Fruit fly (Drosophila melanogaster) whole organism, embryonic: ENCODE measurements around the gene Etfb.

Experiments
- Atf3 ChIP-seq: fragments of 200-800 bp; sonication (Bioruptor generic); optimal IDR thresholded peaks from 3 replicates; lab custom pipeline; 2016; ENCODE audit warnings: missing biosample characterization, missing genetic modification characterization
- Blimp-1 ChIP-seq: fragments of 200-800 bp; sonication (Bioruptor generic); optimal IDR thresholded peaks from 3 replicates; lab custom pipeline; 2018; ENCODE audit warnings: missing biosample characterization, missing genetic modification characterization, mild to moderate bottlenecking, moderate library complexity, missing genetic modification reagents
- C15 ChIP-seq: fragments of 200-800 bp; sonication (Bioruptor generic); IDR thresholded peaks from 3 replicates; pipeline ENCODE4 v1.3.6; 2022; ENCODE audit warnings: missing biosample characterization, missing genetic modification characterization
- CG10979 ChIP-seq: fragments of 200-800 bp; sonication (Bioruptor generic); optimal IDR thresholded peaks from 2 replicates; lab custom pipeline; 2018; ENCODE audit warnings: missing biosample characterization, mild to moderate bottlenecking, missing genetic modification characterization, moderate library complexity
- CG11247 ChIP-seq: fragments of 200-800 bp; sonication (Bioruptor generic); IDR thresholded peaks from 2 replicates; pipeline ENCODE4 v1.3.6; 2022; ENCODE audit warnings: missing biosample characterization, missing genetic modification characterization
- CG11504 ChIP-seq: fragments of 200-800 bp; sonication (Bioruptor generic); optimal IDR thresholded peaks from 3 replicates; lab custom pipeline; 2019; ENCODE audit warnings: missing biosample characterization, mild to moderate bottlenecking, missing genetic modification characterization, moderate library complexity
- CG14014 ChIP-seq: fragments of 200-800 bp; sonication (Bioruptor generic); IDR thresholded peaks from 2 replicates; pipeline ENCODE4 v1.3.6; 2022; ENCODE audit warnings: missing biosample characterization, missing genetic modification characterization
- CG14441 ChIP-seq: fragments of 200-800 bp; sonication (Bioruptor generic); IDR thresholded peaks from 2 replicates; pipeline ENCODE4 v1.3.6; 2022; ENCODE audit warnings: missing biosample characterization, missing genetic modification characterization
- CG16813 ChIP-seq: fragments of 200-800 bp; sonication (Bioruptor generic); IDR thresholded peaks from 3 replicates; pipeline ENCODE4 v1.3.6; 2022; ENCODE audit warnings: missing biosample characterization, missing genetic modification characterization; ENCODE audit not compliant: partially characterized antibody
- CG16863 ChIP-seq: fragments of 200-800 bp; sonication (Bioruptor generic); optimal IDR thresholded peaks from 3 replicates; lab custom pipeline; 2016; ENCODE audit warnings: missing biosample characterization, missing genetic modification characterization
- CG17385 ChIP-seq: fragments of 200-800 bp; sonication (Bioruptor generic); optimal IDR thresholded peaks from 3 replicates; lab custom pipeline; 2018; ENCODE audit warnings: missing biosample characterization, mild to moderate bottlenecking, missing genetic modification characterization
- CG17802 ChIP-seq: fragments of 200-800 bp; sonication (Bioruptor generic); optimal IDR thresholded peaks from 2 replicates; lab custom pipeline; 2018; ENCODE audit warnings: missing biosample characterization, mild to moderate bottlenecking, missing genetic modification characterization, moderate library complexity
- CG18599 ChIP-seq: fragments of 200-800 bp; sonication (Bioruptor generic); optimal IDR thresholded peaks from 3 replicates; lab custom pipeline; 2017; ENCODE audit warnings: missing biosample characterization, missing genetic modification characterization, mild to moderate bottlenecking, moderate library complexity, missing genetic modification reagents
- CG31224 ChIP-seq: fragments of 200-800 bp; sonication (Bioruptor generic); IDR thresholded peaks from 2 replicates; pipeline ENCODE4 v1.3.6; 2022; ENCODE audit warnings: missing biosample characterization, missing genetic modification characterization
- CG3281 ChIP-seq: fragments of 200-800 bp; sonication (Bioruptor generic); optimal IDR thresholded peaks from 3 replicates; lab custom pipeline; 2017; ENCODE audit warnings: missing biosample characterization, mild to moderate bottlenecking, missing genetic modification characterization
- CG43689 ChIP-seq: fragments of 200-800 bp; sonication (Bioruptor generic); IDR thresholded peaks from 2 replicates; pipeline ENCODE4 v1.3.6; 2022; ENCODE audit warnings: missing biosample characterization, missing genetic modification characterization
- CG4820 ChIP-seq: fragments of 200-800 bp; sonication (Bioruptor generic); optimal IDR thresholded peaks from 3 replicates; lab custom pipeline; 2016; ENCODE audit warnings: missing biosample characterization, missing genetic modification characterization
- CG6689 ChIP-seq: fragments of 200-800 bp; sonication (Bioruptor generic); IDR thresholded peaks from 2 replicates; pipeline ENCODE4 v1.3.6; 2022; ENCODE audit warnings: missing biosample characterization, missing genetic modification characterization
- CG9727 ChIP-seq: fragments of 200-800 bp; sonication (Bioruptor generic); optimal IDR thresholded peaks from 3 replicates; lab custom pipeline; 2017; ENCODE audit warnings: missing biosample characterization, mild to moderate bottlenecking, missing genetic modification characterization
- Drgx ChIP-seq: fragments of 200-800 bp; sonication (Bioruptor generic); IDR thresholded peaks from 2 replicates; pipeline ENCODE4 v1.3.6; 2022; ENCODE audit warnings: missing biosample characterization, missing genetic modification characterization
- Ets97D ChIP-seq: fragments of 200-800 bp; sonication (Bioruptor generic); optimal IDR thresholded peaks from 3 replicates; lab custom pipeline; 2016; ENCODE audit warnings: missing biosample characterization, missing genetic modification characterization
- Fer1 ChIP-seq: fragments of 200-800 bp; sonication (Bioruptor generic); optimal IDR thresholded peaks from 2 replicates; lab custom pipeline; 2017; ENCODE audit warnings: missing biosample characterization, mild to moderate bottlenecking, missing genetic modification characterization
- H2.0 ChIP-seq: fragments of 200-800 bp; sonication (Bioruptor generic); IDR thresholded peaks from 2 replicates; pipeline ENCODE4 v1.3.6; 2022; ENCODE audit warnings: missing biosample characterization, missing genetic modification characterization
- Hr3 ChIP-seq: fragments of 200-800 bp; sonication (Bioruptor generic); optimal IDR thresholded peaks from 3 replicates; lab custom pipeline; 2016; ENCODE audit warnings: missing biosample characterization, missing genetic modification characterization
- Hsf ChIP-seq: fragments of 200-800 bp; sonication (Bioruptor generic); optimal IDR thresholded peaks from 3 replicates; lab custom pipeline; 2016; ENCODE audit warnings: missing biosample characterization, missing genetic modification characterization
- Oaz ChIP-seq: fragments of 200-800 bp; sonication (Bioruptor generic); IDR thresholded peaks from 2 replicates; pipeline ENCODE4 v1.3.6; 2022; ENCODE audit warnings: missing biosample characterization, missing genetic modification characterization
- Oli ChIP-seq: fragments of 200-800 bp; sonication (Bioruptor generic); optimal IDR thresholded peaks from 2 replicates; lab custom pipeline; 2018; ENCODE audit warnings: missing biosample characterization, mild to moderate bottlenecking, missing genetic modification characterization, moderate library complexity
- Rx ChIP-seq: fragments of 200-800 bp; sonication (Bioruptor generic); IDR thresholded peaks from 2 replicates; pipeline ENCODE4 v1.3.6; 2022; ENCODE audit warnings: missing biosample characterization, missing genetic modification characterization
- Xrp1 ChIP-seq: fragments of 200-800 bp; sonication (Bioruptor generic); IDR thresholded peaks from 2 replicates; pipeline ENCODE4 v1.3.6; 2022; ENCODE audit warnings: missing biosample characterization, missing genetic modification characterization
- ash1 ChIP-seq: fragments of 200-800 bp; sonication (Bioruptor generic); optimal IDR thresholded peaks from 2 replicates; lab custom pipeline; 2018; ENCODE audit warnings: missing biosample characterization, mild to moderate bottlenecking, missing genetic modification characterization
- dmrt11E ChIP-seq: fragments of 200-800 bp; sonication (Bioruptor generic); optimal IDR thresholded peaks from 3 replicates; lab custom pipeline; 2018; ENCODE audit warnings: missing biosample characterization, mild to moderate bottlenecking, missing genetic modification characterization, moderate library complexity
- dmrt99B ChIP-seq: fragments of 200-800 bp; sonication (Bioruptor generic); optimal IDR thresholded peaks from 2 replicates; lab custom pipeline; 2018; ENCODE audit warnings: missing biosample characterization, mild to moderate bottlenecking, missing genetic modification characterization, moderate library complexity
- esg ChIP-seq: fragments of 200-800 bp; sonication (Bioruptor generic); conservative IDR thresholded peaks from 2 replicates; pipeline ENCODE4 v1.3.6; 2022; ENCODE audit warnings: missing biosample characterization, missing genetic modification characterization
- ewg ChIP-seq: fragments of 200-800 bp; sonication (Bioruptor generic); optimal IDR thresholded peaks from 3 replicates; lab custom pipeline; 2017; ENCODE audit warnings: mild to moderate bottlenecking, missing biosample characterization, missing genetic modification reagents, missing genetic modification characterization
- grau ChIP-seq: fragments of 200-800 bp; optimal IDR thresholded peaks from 3 replicates; lab custom pipeline; 2019; ENCODE audit warnings: missing biosample characterization, mild to moderate bottlenecking, missing genetic modification characterization, moderate library complexity
- h ChIP-seq: fragments of >200 bp; optimal IDR thresholded peaks from 2 replicates; lab custom pipeline; 2017
- hkb ChIP-seq, 2 experiments: fragments of 200-800 bp in 1 of 2; fragments of >200 bp in 1 of 2; sonication (Bioruptor generic) in 1 of 2; IDR thresholded peaks in 1 of 2; optimal IDR thresholded peaks in 1 of 2; 2 replicates each; pipeline versions ENCODE4 v1.3.6 to Lab custom; 2017 to 2022; ENCODE audit warnings: missing biosample characterization in 1 of 2, missing genetic modification characterization in 1 of 2
- hth ChIP-seq: fragments of >200 bp; optimal IDR thresholded peaks from 2 replicates; lab custom pipeline; 2017; ENCODE audit warnings: inconsistent platforms
- lilli ChIP-seq: fragments of 200-800 bp; sonication (Bioruptor generic); optimal IDR thresholded peaks from 3 replicates; lab custom pipeline; 2016; ENCODE audit warnings: missing biosample characterization, missing genetic modification characterization
- mam ChIP-seq: fragments of 200-800 bp; sonication (Bioruptor generic); optimal IDR thresholded peaks from 3 replicates; lab custom pipeline; 2016; ENCODE audit warnings: missing biosample characterization, missing genetic modification characterization
- onecut ChIP-seq: fragments of 200-800 bp; sonication (Bioruptor generic); IDR thresholded peaks from 2 replicates; pipeline ENCODE4 v1.3.6; 2022; ENCODE audit warnings: missing biosample characterization, missing genetic modification characterization
- otp ChIP-seq: fragments of 200-800 bp; sonication (Bioruptor generic); IDR thresholded peaks from 3 replicates; pipeline ENCODE4, ENCODE4 v1.3.6; 2022; ENCODE audit warnings: missing biosample characterization, missing genetic modification characterization
- phol ChIP-seq: fragments of 200-800 bp; sonication (Bioruptor generic); optimal IDR thresholded peaks from 3 replicates; lab custom pipeline; 2018; ENCODE audit warnings: missing biosample characterization, mild to moderate bottlenecking, missing genetic modification characterization, moderate library complexity
- sens-2 ChIP-seq: fragments of 200-800 bp; sonication (Bioruptor generic); IDR thresholded peaks from 2 replicates; pipeline ENCODE4 v1.3.6; 2022; ENCODE audit warnings: missing biosample characterization, missing genetic modification characterization
- so ChIP-seq: fragments of 200-800 bp; sonication (Bioruptor generic); IDR thresholded peaks from 3 replicates; pipeline ENCODE4 v1.3.6; 2022; ENCODE audit warnings: missing biosample characterization, missing genetic modification characterization
- sob ChIP-seq: fragments of 200-800 bp; sonication (Bioruptor generic); IDR thresholded peaks from 2 replicates; pipeline ENCODE4 v1.3.6; 2022; ENCODE audit warnings: missing biosample characterization, missing genetic modification characterization
- tgo ChIP-seq: fragments of 200-800 bp; sonication (Bioruptor generic); IDR thresholded peaks from 3 replicates; pipeline ENCODE4 v1.3.6; 2022; ENCODE audit warnings: missing biosample characterization, missing genetic modification characterization
- tin ChIP-seq: fragments of 200-800 bp; sonication (Bioruptor generic); optimal IDR thresholded peaks from 3 replicates; lab custom pipeline; 2016; ENCODE audit warnings: missing biosample characterization, missing genetic modification characterization
- tio ChIP-seq: fragments of 200-800 bp; sonication (Bioruptor generic); optimal IDR thresholded peaks from 2 replicates; lab custom pipeline; 2017; ENCODE audit warnings: missing biosample characterization, missing genetic modification characterization, inconsistent platforms
- vvl ChIP-seq: fragments of 200-800 bp; sonication (Bioruptor generic); IDR thresholded peaks from 2 replicates; pipeline ENCODE4 v1.3.6; 2022; ENCODE audit warnings: missing biosample characterization, missing genetic modification characterization
- yki ChIP-seq: fragments of >200 bp; optimal IDR thresholded peaks from 3 replicates; lab custom pipeline; 2018

Gene Etfb

DNA sequence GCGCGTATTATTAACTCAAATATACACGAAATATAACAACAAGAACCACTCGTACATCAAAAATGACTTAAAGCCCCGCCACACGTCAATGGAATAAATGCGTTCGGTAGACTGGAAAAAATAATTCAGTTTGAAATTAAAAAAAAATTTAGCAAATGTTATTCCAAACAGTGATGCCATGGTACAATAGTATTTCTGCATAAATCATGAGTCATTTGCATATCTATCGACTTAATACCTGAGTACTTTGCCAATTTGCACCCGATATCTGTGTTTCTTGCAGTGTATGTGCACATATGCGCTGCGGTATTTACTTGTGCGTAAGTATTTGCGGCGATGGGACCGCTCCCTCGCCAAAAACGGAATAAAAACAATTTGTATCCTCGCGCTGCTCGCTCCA lies 39.6 kb downstream of the Etfb start (continued):
- TF ChIP-seq so (GFP tag; lab: Robert Waterston, UW), result peak; percentile 37; the same call in 1 of the 3 replicates
- no peak for TF ChIP-seq CG16813 (GFP tag; lab: Robert Waterston, UW)
- peak; percentile 39 for TF ChIP-seq Blimp-1 (GFP tag; lab: Kevin White, UChicago)
- 0 out of 2 replicates have a peak, but pooled peaks have one; percentile 18 for TF ChIP-seq CG43689 (GFP tag; lab: Robert Waterston, UW)
- TF ChIP-seq Oaz, result 0 out of 2 replicates have a peak, but pooled peaks have one; percentile 15
- 0 out of 3 replicates have a peak, but pooled peaks have one; percentile 40 for TF ChIP-seq C15
- peak; percentile 76 for TF ChIP-seq Drgx
- peak; percentile 34 for TF ChIP-seq dmrt11E
- TF ChIP-seq tin (GFP tag; lab: Kevin White, UChicago), result peak; percentile 46
- TF ChIP-seq yki, result no peak
- no peak for TF ChIP-seq sens-2 (GFP tag; lab: Robert Waterston, UW)
- TF ChIP-seq lilli (GFP tag; lab: Kevin White, UChicago), result peak; percentile 30
- TF ChIP-seq CG11247 (GFP tag; lab: Robert Waterston, UW), result 0 out of 2 replicates have a peak, but pooled peaks have one; percentile 30
- TF ChIP-seq Oli (tag; lab: Kevin White, UChicago), result peak; percentile 19
- TF ChIP-seq CG14441 (GFP tag; lab: Robert Waterston, UW), result 0 out of 2 replicates have a peak, but pooled peaks have one; percentile 21
- 0 out of 2 replicates have a peak, but pooled peaks have one; percentile 26 for TF ChIP-seq CG6689 (GFP tag; lab: Robert Waterston, UW)
- TF ChIP-seq CG17802 (tag; lab: Kevin White, UChicago), result no peak
- no peak for TF ChIP-seq onecut
- peak; percentile 26 for TF ChIP-seq CG4820 (GFP tag; lab: Kevin White, UChicago)
- peak; percentile 37; the same call in 1 of the 3 replicates for TF ChIP-seq tgo (GFP tag; lab: Robert Waterston, UW)
- TF ChIP-seq hth (lab: Kevin White, UChicago), result no peak
- TF ChIP-seq hkb (optimal IDR thresholded peaks at IDR 0.05; lab: Kevin White, UChicago), result no peak
- TF ChIP-seq hkb (GFP tag; IDR thresholded peaks at IDR 0.05; lab: Robert Waterston, UW), result 0 out of 2 replicates have a peak, but pooled peaks have one; percentile 29
- peak; percentile 23 for TF ChIP-seq CG10979 (tag; lab: Kevin White, UChicago)
- peak; percentile 47 for TF ChIP-seq dmrt99B (tag; lab: Kevin White, UChicago)
- TF ChIP-seq CG9727 (GFP tag; lab: Kevin White, UChicago), result peak; percentile 17
- TF ChIP-seq h (lab: Kevin White, UChicago), result no peak
- no peak for TF ChIP-seq ewg (GFP tag; lab: Kevin White, UChicago)
- TF ChIP-seq Hr3 (GFP tag; lab: Kevin White, UChicago), result peak; percentile 6
- TF ChIP-seq Ets97D (GFP tag; lab: Kevin White, UChicago), result peak; percentile 4
- TF ChIP-seq phol, result peak; percentile 45
- peak; percentile 30; the same call in 1 of the 2 replicates for TF ChIP-seq CG14014
- no peak; the same call in 2 of the 3 replicates for TF ChIP-seq otp (GFP tag; lab: Robert Waterston, UW)
- peak; percentile 45 for TF ChIP-seq esg (GFP tag; lab: Robert Waterston, UW)
- peak; percentile 19 for TF ChIP-seq CG16863 (GFP tag; lab: Kevin White, UChicago)
- no peak for TF ChIP-seq Fer1
- no peak for TF ChIP-seq ash1
- peak; percentile 34 for TF ChIP-seq grau (tag; lab: Kevin White, UChicago)
- TF ChIP-seq tio (GFP tag; lab: Kevin White, UChicago), result peak; percentile 31
- no peak for TF ChIP-seq sob (GFP tag; lab: Robert Waterston, UW)
- TF ChIP-seq Xrp1 (GFP tag; lab: Robert Waterston, UW), result peak; percentile 60; the same call in 1 of the 2 replicates
- peak; percentile 57; the same call in 1 of the 2 replicates for TF ChIP-seq vvl (GFP tag; lab: Robert Waterston, UW)
- peak; percentile 23 for TF ChIP-seq mam (GFP tag; lab: Kevin White, UChicago)
- peak; percentile 52 for TF ChIP-seq CG11504 (tag; lab: Kevin White, UChicago)
- peak; percentile 32 for TF ChIP-seq Hsf
- TF ChIP-seq Atf3, result peak; percentile 14
- peak; percentile 21 for TF ChIP-seq CG18599 (GFP tag; lab: Kevin White, UChicago)
- no peak for TF ChIP-seq CG3281 (GFP tag; lab: Kevin White, UChicago)
- TF ChIP-seq CG31224, result no peak
- peak; percentile 9 for TF ChIP-seq CG17385
- TF ChIP-seq Rx, result no peak
- TF ChIP-seq H2.0 (GFP tag; lab: Robert Waterston, UW), result peak; percentile 26; the same call in 1 of the 2 replicates
